Fruit fly (Drosophila melanogaster): ENCODE results near the gene CRMP.

The CRMP gene

dm6 chr3R:5606477-5606876, 35.6 kb downstream of the CRMP start, which contains the start of gene asl (continued):
- TF ChIP-seq nmo (GFP tag; optimal IDR thresholded peaks at IDR 0.05), result peak; percentile 81
- peak; percentile 65 for TF ChIP-seq dmrt11E (tag; optimal IDR thresholded peaks at IDR 0.05)
- no peak for TF ChIP-seq CG4404 (GFP tag; IDR thresholded peaks at IDR 0.05)
- peak; percentile 49 for TF ChIP-seq CG13624 (GFP tag; optimal IDR thresholded peaks at IDR 0.05)
- peak; percentile 7 for TF ChIP-seq CG4328 (GFP tag; optimal IDR thresholded peaks at IDR 0.05)
- TF ChIP-seq Ptx1 (GFP tag; IDR thresholded peaks at IDR 0.05), result peak; percentile 65
- TF ChIP-seq Trl (optimal IDR thresholded peaks at IDR 0.05), result no peak
- TF ChIP-seq Trl (GFP tag; optimal IDR thresholded peaks at IDR 0.05), result peak; percentile 31
- TF ChIP-seq CHES-1-like (GFP tag; optimal IDR thresholded peaks at IDR 0.05), result peak; percentile 58
- TF ChIP-seq disco-r (GFP tag; optimal IDR thresholded peaks at IDR 0.05), result peak; percentile 54
- TF ChIP-seq CG12744 (GFP tag; optimal IDR thresholded peaks at IDR 0.05), result peak; percentile 32
- peak; percentile 57; the same call in 1 of the 3 replicates for TF ChIP-seq Dbx (GFP tag; IDR thresholded peaks at IDR 0.05)
- peak; percentile 9 for TF ChIP-seq tup (GFP tag; optimal IDR thresholded peaks at IDR 0.05)
- TF ChIP-seq pho (GFP tag; optimal IDR thresholded peaks at IDR 0.05), result peak; percentile 33
- peak in 1 of 2 experiments; percentile 41 for TF ChIP-seq crp (GFP tag; optimal IDR thresholded peaks at IDR 0.05)
- TF ChIP-seq CG10321 (GFP tag; IDR thresholded peaks at IDR 0.05), result no peak
- TF ChIP-seq Taf1 (GFP tag; IDR thresholded peaks at IDR 0.05), result no peak
- peak; percentile 71 for TF ChIP-seq NfI (GFP tag; optimal IDR thresholded peaks at IDR 0.05)
- peak; percentile 54 for TF ChIP-seq caup (GFP tag; optimal IDR thresholded peaks at IDR 0.05; ENCODE audit: severe bottlenecking)
- peak; percentile 37 for TF ChIP-seq gfzf (GFP tag; optimal IDR thresholded peaks at IDR 0.05)
- TF ChIP-seq CG7987 (GFP tag; optimal IDR thresholded peaks at IDR 0.05), result peak; percentile 38
- TF ChIP-seq CG2120 (GFP tag; optimal IDR thresholded peaks at IDR 0.05), result peak; percentile 71
- TF ChIP-seq CG31388 (GFP tag; optimal IDR thresholded peaks at IDR 0.05), result no peak
- peak; percentile 41 for TF ChIP-seq Antp (GFP tag; optimal IDR thresholded peaks at IDR 0.05)
- peak; percentile 76 for TF ChIP-seq chn (GFP tag; optimal IDR thresholded peaks at IDR 0.05)
- TF ChIP-seq trem (tag; optimal IDR thresholded peaks at IDR 0.05), result peak; percentile 82
- TF ChIP-seq CrebB (tag; optimal IDR thresholded peaks at IDR 0.05), result peak; percentile 33
- TF ChIP-seq CG3281 (GFP tag; optimal IDR thresholded peaks at IDR 0.05), result peak; percentile 61
- TF ChIP-seq CG10431 (GFP tag; optimal IDR thresholded peaks at IDR 0.05), result peak; percentile 48
- TF ChIP-seq CG7786 (GFP tag; optimal IDR thresholded peaks at IDR 0.05), result peak; percentile 22
- TF ChIP-seq Blimp-1 (GFP tag; optimal IDR thresholded peaks at IDR 0.05), result no peak
- TF ChIP-seq ATbp (GFP tag; optimal IDR thresholded peaks at IDR 0.05), result peak; percentile 32
- TF ChIP-seq Rfx (GFP tag; IDR thresholded peaks at IDR 0.05), result peak; percentile 79
- TF ChIP-seq Abd-B (GFP tag; optimal IDR thresholded peaks at IDR 0.05), result peak; percentile 68
- peak; percentile 72 for TF ChIP-seq stwl (tag; optimal IDR thresholded peaks at IDR 0.05)
- peak; percentile 11 for TF ChIP-seq CG9609 (GFP tag; optimal IDR thresholded peaks at IDR 0.05)
- TF ChIP-seq gce (GFP tag; IDR thresholded peaks at IDR 0.05), result 0 out of 3 replicates have a peak, but pooled peaks have one; percentile 50
- peak; percentile 57; the same call in 1 of the 3 replicates for TF ChIP-seq CG6791 (GFP tag; IDR thresholded peaks at IDR 0.05; ENCODE audit: partially characterized antibody)
- peak; percentile 58; the same call in 1 of the 2 replicates for TF ChIP-seq CG14441 (GFP tag; IDR thresholded peaks at IDR 0.05)
- TF ChIP-seq chinmo (GFP tag; IDR thresholded peaks at IDR 0.05; ENCODE audit: partially characterized antibody), result 0 out of 4 replicates have a peak, but pooled peaks have one; percentile 58
- TF ChIP-seq CG9215 (GFP tag; IDR thresholded peaks at IDR 0.05), result peak; percentile 26; the same call in 1 of the 2 replicates
- TF ChIP-seq ato (GFP tag; IDR thresholded peaks at IDR 0.05; ENCODE audit: partially characterized antibody), result no peak
- no peak for TF ChIP-seq lov (optimal IDR thresholded peaks at IDR 0.05)
- 0 out of 3 replicates have a peak, but pooled peaks have one; percentile 50 for TF ChIP-seq lov (GFP tag; IDR thresholded peaks at IDR 0.05)
- TF ChIP-seq CG15696 (tag; optimal IDR thresholded peaks at IDR 0.05), result peak; percentile 71
- no peak for TF ChIP-seq cas (GFP tag; IDR thresholded peaks at IDR 0.05)
- peak; percentile 42; the same call in 1 of the 2 replicates for TF ChIP-seq CG31224 (GFP tag; IDR thresholded peaks at IDR 0.05)
- TF ChIP-seq CG4617 (GFP tag; optimal IDR thresholded peaks at IDR 0.05; ENCODE audit: borderline replicate concordance), result peak; percentile 70
- peak; percentile 48 for TF ChIP-seq CG2202 (tag; optimal IDR thresholded peaks at IDR 0.05)
- peak; percentile 59 for TF ChIP-seq CG17912 (GFP tag; optimal IDR thresholded peaks at IDR 0.05)
